Worm (Caenorhabditis elegans) whole organism, young adult: ENCODE results near the gene C35A5.10.

Experiments used
- B0019.2 ChIP-seq: fragments of 200-800 bp; sonication (Bioruptor generic); conservative IDR thresholded peaks from 2 replicates; pipeline ENCODE4 v1.3.6; 2022; ENCODE audit warnings: missing genetic modification reagents, missing genetic modification characterization, missing compliant biosample characterization
- C17E4.6 ChIP-seq: fragments of 200-800 bp; sonication (Bioruptor generic); IDR thresholded peaks from 2 replicates; pipeline ENCODE4 v1.3.6; 2022; ENCODE audit warnings: missing genetic modification reagents, missing genetic modification characterization, missing compliant biosample characterization
- F22D6.2 ChIP-seq: sonication (generic microtip); optimal IDR thresholded peaks from 2 replicates; lab custom pipeline; 2016; ENCODE audit warnings: mild to moderate bottlenecking, missing genetic modification characterization, missing compliant biosample characterization
- F52B5.7 ChIP-seq: sonication (generic microtip); optimal IDR thresholded peaks from 2 replicates; lab custom pipeline; 2016; ENCODE audit warnings: mild to moderate bottlenecking, missing genetic modification characterization, missing compliant biosample characterization
- K11D2.4 ChIP-seq: fragments of 200-800 bp; sonication (Bioruptor generic); IDR thresholded peaks from 2 replicates; pipeline ENCODE4 v1.3.6; 2022; ENCODE audit warnings: missing genetic modification reagents, missing genetic modification characterization, missing compliant biosample characterization
- Y53G8AR.9 ChIP-seq: fragments of 200-800 bp; sonication (Bioruptor generic); conservative IDR thresholded peaks from 2 replicates; pipeline ENCODE4 v1.3.6; 2022; ENCODE audit warnings: missing genetic modification reagents, missing genetic modification characterization, missing compliant biosample characterization
- Y67H2A.10 ChIP-seq: fragments of 200-800 bp; sonication (Bioruptor generic); conservative IDR thresholded peaks from 2 replicates; pipeline ENCODE4 v1.3.6; 2022; ENCODE audit warnings: missing genetic modification reagents, missing genetic modification characterization, missing compliant biosample characterization
- Y79H2A.3 ChIP-seq: fragments of 200-800 bp; sonication (Bioruptor generic); conservative IDR thresholded peaks from 2 replicates; pipeline ENCODE4 v1.3.6; 2022; ENCODE audit warnings: missing genetic modification reagents, missing genetic modification characterization, missing compliant biosample characterization
- Y95B8A.8 ChIP-seq: fragments of 200-800 bp; sonication (Bioruptor generic); IDR thresholded peaks from 2 replicates; pipeline ENCODE4 v1.3.6; 2022; ENCODE audit warnings: missing genetic modification reagents, missing genetic modification characterization, missing compliant biosample characterization
- ZK185.1 ChIP-seq: sonication (generic microtip); optimal IDR thresholded peaks from 2 replicates; lab custom pipeline; 2016; ENCODE audit warnings: mild to moderate bottlenecking, missing genetic modification characterization, missing compliant biosample characterization; ENCODE audit not compliant: poor library complexity, severe bottlenecking
- ama-1 ChIP-seq, 3 experiments: fragments of 150-350 bp in 1 of 3; sonication (generic microtip) in 2 of 3; optimal IDR thresholded peaks; 2 replicates each; lab custom pipeline; 2014 to 2018; ENCODE audit warnings: missing biosample characterization in 2 of 3, missing genetic modification characterization in 2 of 3, missing genetic modification reagents in 2 of 3
- attf-6 ChIP-seq: fragments of 200-800 bp; sonication (Bioruptor generic); IDR thresholded peaks from 2 replicates; pipeline ENCODE4 v1.3.6; 2022; ENCODE audit warnings: missing genetic modification reagents, missing genetic modification characterization, missing compliant biosample characterization
- bed-1 ChIP-seq: fragments of 200-800 bp; sonication (Bioruptor generic); IDR thresholded peaks from 2 replicates; pipeline ENCODE4 v1.3.6; 2022; ENCODE audit warnings: missing genetic modification reagents, missing genetic modification characterization, missing compliant biosample characterization
- bed-2 ChIP-seq: fragments of 200-800 bp; sonication (Bioruptor generic); IDR thresholded peaks from 2 replicates; pipeline ENCODE4 v1.3.6; 2022; ENCODE audit warnings: missing genetic modification reagents, missing genetic modification characterization, missing compliant biosample characterization
- cebp-2 ChIP-seq: fragments of 200-800 bp; sonication (Bioruptor generic); IDR thresholded peaks from 2 replicates; pipeline ENCODE4 v1.3.6; 2022; ENCODE audit warnings: missing genetic modification characterization, missing compliant biosample characterization
- ceh-100 ChIP-seq: fragments of 200-800 bp; sonication (Bioruptor generic); IDR thresholded peaks from 2 replicates; pipeline ENCODE4 v1.3.6; 2022; ENCODE audit warnings: missing genetic modification reagents, missing genetic modification characterization, missing compliant biosample characterization
- ceh-58 ChIP-seq: fragments of 200-800 bp; sonication (Bioruptor generic); IDR thresholded peaks from 2 replicates; pipeline ENCODE4 v1.3.6; 2022; ENCODE audit warnings: missing genetic modification characterization, missing compliant biosample characterization
- ceh-91 ChIP-seq: fragments of 200-800 bp; sonication (Bioruptor generic); IDR thresholded peaks from 2 replicates; pipeline ENCODE4 v1.3.6; 2022; ENCODE audit warnings: missing genetic modification reagents, missing genetic modification characterization, missing compliant biosample characterization
- chd-7 ChIP-seq: sonication (generic microtip); optimal IDR thresholded peaks from 2 replicates; lab custom pipeline; 2016; ENCODE audit warnings: mild to moderate bottlenecking, missing genetic modification characterization, moderate library complexity, missing compliant biosample characterization
- die-1 ChIP-seq: sonication (generic microtip); optimal IDR thresholded peaks from 2 replicates; lab custom pipeline; 2016; ENCODE audit warnings: missing genotype, mild to moderate bottlenecking, missing genetic modification characterization, missing compliant biosample characterization
- efl-1 ChIP-seq: fragments of 150-350 bp; optimal IDR thresholded peaks from 2 replicates; lab custom pipeline; 2014; ENCODE audit warnings: missing biosample characterization, missing genetic modification reagents, missing genetic modification characterization
- gei-17 ChIP-seq: fragments of 200-800 bp; sonication (Bioruptor generic); optimal IDR thresholded peaks from 2 replicates; lab custom pipeline; 2018; ENCODE audit warnings: mild to moderate bottlenecking, missing genetic modification characterization, missing compliant biosample characterization
- hlh-26 ChIP-seq: fragments of 200-800 bp; sonication (Bioruptor generic); conservative IDR thresholded peaks from 2 replicates; pipeline ENCODE4 v1.3.6; 2022; ENCODE audit warnings: missing genetic modification reagents, missing genetic modification characterization, missing compliant biosample characterization
- hmg-1.2 ChIP-seq: fragments of 200-800 bp; sonication (Bioruptor generic); IDR thresholded peaks from 2 replicates; pipeline ENCODE4 v1.3.6; 2022; ENCODE audit warnings: missing genetic modification reagents, missing genetic modification characterization, missing compliant biosample characterization
- hmg-20 ChIP-seq: fragments of 200-800 bp; sonication (Bioruptor generic); IDR thresholded peaks from 2 replicates; pipeline ENCODE4 v1.3.6; 2022; ENCODE audit warnings: missing genetic modification reagents, missing genetic modification characterization, missing compliant biosample characterization
- hsf-1 ChIP-seq: fragments of 200-800 bp; sonication (Bioruptor generic); IDR thresholded peaks from 2 replicates; pipeline ENCODE4 v1.3.6; 2022; ENCODE audit warnings: missing genetic modification reagents, missing genetic modification characterization, missing compliant biosample characterization
- let-526 ChIP-seq: fragments of 200-800 bp; sonication (Bioruptor generic); IDR thresholded peaks from 2 replicates; pipeline ENCODE4 v1.3.6; 2022; ENCODE audit warnings: missing genetic modification reagents, missing genetic modification characterization, missing compliant biosample characterization
- lin-26 ChIP-seq: fragments of 200-800 bp; sonication (Bioruptor generic); IDR thresholded peaks from 2 replicates; pipeline ENCODE4 v1.3.6; 2022; ENCODE audit warnings: missing genetic modification reagents, missing genetic modification characterization, missing compliant biosample characterization
- lsl-1 ChIP-seq: fragments of 200-800 bp; sonication (Bioruptor generic); optimal IDR thresholded peaks from 2 replicates; lab custom pipeline; 2018; ENCODE audit warnings: mild to moderate bottlenecking, missing genetic modification characterization, moderate library complexity, missing compliant biosample characterization
- madf-6 ChIP-seq: fragments of 200-800 bp; sonication (Bioruptor generic); IDR thresholded peaks from 2 replicates; pipeline ENCODE4 v1.3.6; 2022; ENCODE audit warnings: missing genetic modification reagents, missing genetic modification characterization, missing compliant biosample characterization
- madf-8 ChIP-seq: fragments of 200-800 bp; sonication (Bioruptor generic); conservative IDR thresholded peaks from 2 replicates; pipeline ENCODE4 v1.3.6; 2022; ENCODE audit warnings: missing genetic modification reagents, missing genetic modification characterization, missing compliant biosample characterization
- mes-4 ChIP-seq: sonication (generic microtip); optimal IDR thresholded peaks from 2 replicates; lab custom pipeline; 2016; ENCODE audit warnings: missing genotype, missing genetic modification characterization, missing compliant biosample characterization
- mxl-1 ChIP-seq: sonication (generic microtip); optimal IDR thresholded peaks from 2 replicates; lab custom pipeline; 2016; ENCODE audit warnings: missing genetic modification characterization, missing compliant biosample characterization
- nfya-1 ChIP-seq: sonication (generic microtip); optimal IDR thresholded peaks from 2 replicates; lab custom pipeline; 2017; ENCODE audit warnings: antibody characterized with exemption, missing compliant biosample characterization, missing genetic modification characterization, borderline replicate concordance; ENCODE audit not compliant: insufficient read depth
- nfya-2 ChIP-seq: fragments of 200-800 bp; sonication (Bioruptor generic); IDR thresholded peaks from 2 replicates; pipeline ENCODE4 v1.3.6; 2022; ENCODE audit warnings: missing genetic modification reagents, missing genetic modification characterization, missing compliant biosample characterization
- nhr-120 ChIP-seq: fragments of 200-800 bp; sonication (Bioruptor generic); IDR thresholded peaks from 2 replicates; pipeline ENCODE4 v1.3.6; 2022; ENCODE audit warnings: missing genetic modification characterization, missing compliant biosample characterization
- nhr-90 ChIP-seq: sonication (generic microtip); optimal IDR thresholded peaks from 2 replicates; lab custom pipeline; 2016; ENCODE audit warnings: missing genotype, mild to moderate bottlenecking, missing genetic modification characterization, missing compliant biosample characterization
- pha-4 ChIP-seq: fragments of 150-350 bp; sonication (generic microtip); optimal IDR thresholded peaks from 2 replicates; lab custom pipeline; 2014; ENCODE audit warnings: missing biosample characterization, missing genetic modification reagents, missing genetic modification characterization
- rec-8 ChIP-seq, 2 experiments: sonication (generic microtip); optimal IDR thresholded peaks; 2 replicates each; lab custom pipeline; 2016; ENCODE audit warnings: mild to moderate bottlenecking in 2 of 2, missing genetic modification characterization in 2 of 2, missing genetic modification reagents in 2 of 2, missing genotype in 2 of 2, missing biosample characterization in 1 of 2, missing compliant biosample characterization in 1 of 2, moderate library complexity in 1 of 2
- rpc-1 ChIP-seq, 2 experiments: fragments of 150-350 bp in 1 of 2; sonication (generic microtip) in 1 of 2; optimal IDR thresholded peaks; 2 replicates each; lab custom pipeline; 2014 to 2018; ENCODE audit warnings: missing biosample characterization in 1 of 2, missing genetic modification characterization in 1 of 2, missing genetic modification reagents in 1 of 2, missing genotype in 1 of 2
- sea-2 ChIP-seq: fragments of 200-800 bp; sonication (Bioruptor generic); IDR thresholded peaks from 2 replicates; pipeline ENCODE4 v1.3.6; 2022; ENCODE audit warnings: missing genetic modification characterization, missing compliant biosample characterization
- snpc-1.3 ChIP-seq: sonication (generic microtip); optimal IDR thresholded peaks from 2 replicates; lab custom pipeline; 2017; ENCODE audit warnings: missing genetic modification characterization, mild to moderate bottlenecking, missing compliant biosample characterization, antibody characterized with exemption, moderate library complexity, missing genotype, missing genetic modification reagents; ENCODE audit not compliant: insufficient read depth
- somi-1 ChIP-seq: fragments of 200-800 bp; sonication (Bioruptor generic); optimal IDR thresholded peaks from 2 replicates; lab custom pipeline; 2018; ENCODE audit warnings: mild to moderate bottlenecking, missing genetic modification characterization, missing compliant biosample characterization
- sptf-2 ChIP-seq: fragments of 200-800 bp; sonication (Bioruptor generic); optimal IDR thresholded peaks from 2 replicates; lab custom pipeline; 2018; ENCODE audit warnings: mild to moderate bottlenecking, missing genetic modification characterization, missing compliant biosample characterization
- xnd-1 ChIP-seq: sonication (generic microtip); optimal IDR thresholded peaks from 2 replicates; lab custom pipeline; 2016; ENCODE audit warnings: missing genotype, missing genetic modification reagents, missing genetic modification characterization, missing compliant biosample characterization
- zim-3 ChIP-seq: sonication (generic microtip); optimal IDR thresholded peaks from 2 replicates; lab custom pipeline; 2017; ENCODE audit warnings: mild to moderate bottlenecking, missing genetic modification characterization, moderate library complexity, missing compliant biosample characterization
- ztf-25 ChIP-seq: fragments of 200-800 bp; sonication (Bioruptor generic); IDR thresholded peaks from 2 replicates; pipeline ENCODE4 v1.3.6; 2022; ENCODE audit warnings: missing genetic modification reagents, missing genetic modification characterization, missing compliant biosample characterization
- ztf-26 ChIP-seq: sonication (generic microtip); optimal IDR thresholded peaks from 2 replicates; lab custom pipeline; 2017; ENCODE audit warnings: missing genetic modification characterization, missing compliant biosample characterization

C35A5.10 gene

ce11 chrV:10466607-10467092, 37.3 kb upstream of the C35A5.10 start (continued):
- TF ChIP-seq gei-17 (GFP tag; lab: Kevin White, UChicago) (peak; percentile 7), ceh-100 (no peak), hmg-20 (GFP tag; lab: Robert Waterston, UW) (no peak), rec-8 (tag; optimal IDR thresholded peaks at IDR 0.05; lab: Kevin White, UChicago) (no peak), Y79H2A.3 (no peak), chd-7 (peak; percentile 81), xnd-1 (no peak), F52B5.7 (tag; lab: Kevin White, UChicago) (peak; percentile 17), nhr-120 (GFP tag; lab: Robert Waterston, UW) (no peak), ZK185.1 (tag; lab: Kevin White, UChicago) (peak; percentile 83), ztf-25 (GFP tag; lab: Robert Waterston, UW) (no peak), hsf-1 (GFP tag; lab: Robert Waterston, UW) (no peak), pha-4 (tag; lab: Kevin White, UChicago) (peak; percentile 35), Y95B8A.8 (GFP tag; lab: Robert Waterston, UW) (peak; percentile 17; the same call in 1 of the 2 replicates), Y53G8AR.9 (GFP tag; lab: Robert Waterston, UW) (0 out of 2 replicates have a peak, but pooled peaks have one; percentile 56), K11D2.4 (GFP tag; lab: Robert Waterston, UW) (peak; percentile 90), madf-6 (GFP tag; lab: Robert Waterston, UW) (0 out of 2 replicates have a peak, but pooled peaks have one; percentile 37), C17E4.6 (no peak), B0019.2 (GFP tag; lab: Robert Waterston, UW) (no peak), die-1 (tag; lab: Kevin White, UChicago) (peak; percentile 60), ceh-58 (GFP tag; lab: Robert Waterston, UW) (no peak), snpc-1.3 (tag; lab: Kevin White, UChicago) (no peak), attf-6 (GFP tag; lab: Robert Waterston, UW) (no peak), ztf-26 (tag; lab: Kevin White, UChicago) (peak; percentile 38), lsl-1 (GFP tag; lab: Kevin White, UChicago) (no peak), cebp-2 (GFP tag; lab: Robert Waterston, UW) (no peak), rpc-1 (optimal IDR thresholded peaks at IDR 0.05; lab: Kevin White, UChicago) (no peak), rpc-1 (tag; optimal IDR thresholded peaks at IDR 0.05; lab: Kevin White, UChicago) (no peak), efl-1 (GFP tag; lab: Kevin White, UChicago) (no peak), sptf-2 (GFP tag; lab: Kevin White, UChicago) (no peak), hlh-26 (GFP tag; lab: Robert Waterston, UW) (no peak), Y67H2A.10 (GFP tag; lab: Robert Waterston, UW) (0 out of 2 replicates have a peak, but pooled peaks have one; percentile 39), let-526 (peak; percentile 66; the same call in 1 of the 2 replicates), bed-2 (GFP tag; lab: Robert Waterston, UW) (no peak), nfya-1 (no peak), ama-1 (optimal IDR thresholded peaks at IDR 0.05; lab: Kevin White, UChicago) (no peak), ama-1 (GFP tag; optimal IDR thresholded peaks at IDR 0.05; lab: Kevin White, UChicago) (no peak), nhr-90 (tag; lab: Kevin White, UChicago) (no peak), lin-26 (GFP tag; lab: Robert Waterston, UW) (peak; percentile 60; the same call in 1 of the 2 replicates), somi-1 (peak; percentile 92), sea-2 (GFP tag; lab: Robert Waterston, UW) (no peak), mes-4 (tag; lab: Kevin White, UChicago) (no peak), madf-8 (no peak), zim-3 (no peak), mxl-1 (no peak), hmg-1.2 (GFP tag; lab: Robert Waterston, UW) (peak; percentile 85), bed-1 (no peak), F22D6.2 (tag; lab: Kevin White, UChicago) (no peak), nfya-2 (GFP tag; lab: Robert Waterston, UW) (no peak), ceh-91 (GFP tag; lab: Robert Waterston, UW) (no peak)
